Fruit fly (Drosophila melanogaster) whole organism, embryonic: ENCODE data around the gene c12.1.
A peak's percentile ranks its signal among the peaks of the same experiment; 100 is the strongest.

Experiments
- Aef1 ChIP-seq: fragments of 200-800 bp; sonication (Bioruptor generic); IDR thresholded peaks from 3 replicates; pipeline ENCODE4 v1.3.6; 2022; ENCODE audit warnings: missing biosample characterization, missing genetic modification characterization
- CG1024 ChIP-seq: fragments of 200-800 bp; sonication (Bioruptor generic); IDR thresholded peaks from 2 replicates; pipeline ENCODE4 v1.3.6; 2022; ENCODE audit warnings: missing biosample characterization, missing genetic modification characterization
- CG10959 ChIP-seq: fragments of 200-800 bp; sonication (Bioruptor generic); IDR thresholded peaks from 2 replicates; pipeline ENCODE4 v1.3.6; 2022; ENCODE audit warnings: missing biosample characterization, missing genetic modification characterization
- CG10979 ChIP-seq: fragments of 200-800 bp; sonication (Bioruptor generic); optimal IDR thresholded peaks from 2 replicates; lab custom pipeline; 2018; ENCODE audit warnings: missing biosample characterization, mild to moderate bottlenecking, missing genetic modification characterization, moderate library complexity
- CG13775 ChIP-seq: fragments of 200-800 bp; sonication (Bioruptor generic); optimal IDR thresholded peaks from 3 replicates; lab custom pipeline; 2017; ENCODE audit warnings: missing biosample characterization, mild to moderate bottlenecking, missing genetic modification characterization
- CG14710 ChIP-seq: fragments of 200-800 bp; sonication (Bioruptor generic); optimal IDR thresholded peaks from 3 replicates; lab custom pipeline; 2019; ENCODE audit warnings: missing biosample characterization, mild to moderate bottlenecking, missing genetic modification characterization, moderate library complexity
- CG15011 ChIP-seq: fragments of 200-800 bp; sonication (Bioruptor generic); optimal IDR thresholded peaks from 3 replicates; lab custom pipeline; 2018; ENCODE audit warnings: missing biosample characterization, mild to moderate bottlenecking, missing genetic modification characterization
- CG1529 ChIP-seq: fragments of 200-800 bp; sonication (Bioruptor generic); optimal IDR thresholded peaks from 3 replicates; lab custom pipeline; 2018; ENCODE audit warnings: missing biosample characterization, missing genetic modification characterization
- CG15601 ChIP-seq: fragments of 200-800 bp; sonication (Bioruptor generic); optimal IDR thresholded peaks from 3 replicates; lab custom pipeline; 2019; ENCODE audit warnings: missing biosample characterization, mild to moderate bottlenecking, missing genetic modification characterization, moderate library complexity
- CG1603 ChIP-seq: fragments of 200-800 bp; sonication (Bioruptor generic); optimal IDR thresholded peaks from 2 replicates; lab custom pipeline; 2019; ENCODE audit warnings: missing biosample characterization, mild to moderate bottlenecking, missing genetic modification characterization, moderate library complexity
- CG16815 ChIP-seq: fragments of 200-800 bp; sonication (Bioruptor generic); optimal IDR thresholded peaks from 3 replicates; lab custom pipeline; 2017; ENCODE audit warnings: missing biosample characterization, mild to moderate bottlenecking, missing genetic modification characterization
- CG17829 ChIP-seq: fragments of 200-800 bp; optimal IDR thresholded peaks from 2 replicates; lab custom pipeline; 2019; ENCODE audit warnings: missing biosample characterization, mild to moderate bottlenecking, missing genetic modification characterization, moderate library complexity
- CG2712 ChIP-seq: fragments of 200-800 bp; optimal IDR thresholded peaks from 3 replicates; lab custom pipeline; 2019; ENCODE audit warnings: missing biosample characterization, mild to moderate bottlenecking, missing genetic modification characterization, moderate library complexity
- CG2875 ChIP-seq: fragments of 200-800 bp; sonication (Bioruptor generic); optimal IDR thresholded peaks from 2 replicates; lab custom pipeline; 2017; ENCODE audit warnings: missing biosample characterization, mild to moderate bottlenecking, missing genetic modification characterization, missing genetic modification reagents
- CG30403 ChIP-seq: fragments of 200-800 bp; sonication (Bioruptor generic); optimal IDR thresholded peaks from 3 replicates; lab custom pipeline; 2016; ENCODE audit warnings: missing biosample characterization, missing genetic modification characterization
- CG30431 ChIP-seq: fragments of 200-800 bp; sonication (Bioruptor generic); optimal IDR thresholded peaks from 2 replicates; lab custom pipeline; 2017; ENCODE audit warnings: missing biosample characterization, missing genetic modification characterization
- CG4404 ChIP-seq: fragments of 200-800 bp; sonication (Bioruptor generic); IDR thresholded peaks from 2 replicates; pipeline ENCODE4 v1.3.6; 2022; ENCODE audit warnings: missing biosample characterization, missing genetic modification characterization
- CG4730 ChIP-seq: fragments of 200-800 bp; sonication (Bioruptor generic); IDR thresholded peaks from 2 replicates; pipeline ENCODE4 v1.3.6; 2022; ENCODE audit warnings: missing biosample characterization, missing genetic modification characterization
- CG6689 ChIP-seq: fragments of 200-800 bp; sonication (Bioruptor generic); IDR thresholded peaks from 2 replicates; pipeline ENCODE4 v1.3.6; 2022; ENCODE audit warnings: missing biosample characterization, missing genetic modification characterization
- CG7839 ChIP-seq: fragments of 200-800 bp; sonication (Bioruptor generic); optimal IDR thresholded peaks from 3 replicates; lab custom pipeline; 2018; ENCODE audit warnings: missing biosample characterization, mild to moderate bottlenecking, missing genetic modification characterization, moderate library complexity
- CG8388 ChIP-seq: fragments of 200-800 bp; sonication (Bioruptor generic); optimal IDR thresholded peaks from 2 replicates; lab custom pipeline; 2019; ENCODE audit warnings: missing biosample characterization, mild to moderate bottlenecking, missing genetic modification characterization, moderate library complexity
- Chrac-16 ChIP-seq: fragments of 200-800 bp; sonication (Bioruptor generic); optimal IDR thresholded peaks from 3 replicates; lab custom pipeline; 2016; ENCODE audit warnings: missing biosample characterization, missing genetic modification characterization
- D19A ChIP-seq: fragments of 200-800 bp; optimal IDR thresholded peaks from 3 replicates; lab custom pipeline; 2019; ENCODE audit warnings: missing biosample characterization, mild to moderate bottlenecking, missing genetic modification characterization, moderate library complexity
- Doc3 ChIP-seq: fragments of 200-800 bp; sonication (Bioruptor generic); IDR thresholded peaks from 3 replicates; pipeline ENCODE4 v1.3.6; 2022; ENCODE audit warnings: missing biosample characterization, missing genetic modification characterization; ENCODE audit not compliant: partially characterized antibody
- H2.0 ChIP-seq: fragments of 200-800 bp; sonication (Bioruptor generic); IDR thresholded peaks from 2 replicates; pipeline ENCODE4 v1.3.6; 2022; ENCODE audit warnings: missing biosample characterization, missing genetic modification characterization
- HmgD ChIP-seq: fragments of 200-800 bp; sonication (Bioruptor generic); optimal IDR thresholded peaks from 3 replicates; lab custom pipeline; 2016; ENCODE audit warnings: missing biosample characterization, missing genetic modification characterization
- Meics ChIP-seq: fragments of 200-800 bp; sonication (Bioruptor generic); optimal IDR thresholded peaks from 2 replicates; lab custom pipeline; 2017; ENCODE audit warnings: missing biosample characterization, mild to moderate bottlenecking, missing genetic modification characterization
- Sox102F ChIP-seq: fragments of 200-800 bp; sonication (Bioruptor generic); optimal IDR thresholded peaks from 2 replicates; lab custom pipeline; 2018; ENCODE audit warnings: missing biosample characterization, mild to moderate bottlenecking, missing genetic modification characterization, moderate library complexity
- Spps ChIP-seq: fragments of 200-800 bp; sonication (Bioruptor generic); optimal IDR thresholded peaks from 2 replicates; lab custom pipeline; 2018; ENCODE audit warnings: missing biosample characterization, mild to moderate bottlenecking, missing genetic modification characterization
- Xbp1 ChIP-seq: fragments of 200-800 bp; sonication (Bioruptor generic); optimal IDR thresholded peaks from 3 replicates; lab custom pipeline; 2016; ENCODE audit warnings: missing biosample characterization, mild to moderate bottlenecking, missing genetic modification characterization
- Xrp1 ChIP-seq: fragments of 200-800 bp; sonication (Bioruptor generic); IDR thresholded peaks from 2 replicates; pipeline ENCODE4 v1.3.6; 2022; ENCODE audit warnings: missing biosample characterization, missing genetic modification characterization
- az2 ChIP-seq: fragments of 200-800 bp; sonication (Bioruptor generic); optimal IDR thresholded peaks from 3 replicates; lab custom pipeline; 2016; ENCODE audit warnings: missing biosample characterization, missing genetic modification characterization
- bsh ChIP-seq, 2 experiments: fragments of 200-800 bp; sonication (Bioruptor generic); optimal IDR thresholded peaks; 2 replicates each; lab custom pipeline; 2017 to 2018; ENCODE audit warnings: mild to moderate bottlenecking in 2 of 2, missing biosample characterization in 2 of 2, missing genetic modification characterization in 2 of 2, moderate library complexity in 1 of 2
- chif ChIP-seq, 2 experiments: fragments of 200-800 bp; sonication (Bioruptor generic); optimal IDR thresholded peaks; 3 replicates each; lab custom pipeline; 2016; ENCODE audit warnings: missing biosample characterization in 2 of 2, missing genetic modification characterization in 2 of 2
- ci ChIP-seq: fragments of 200-800 bp; sonication (Bioruptor generic); IDR thresholded peaks from 3 replicates; pipeline ENCODE4 v1.3.6; 2022; ENCODE audit warnings: missing biosample characterization, missing genetic modification characterization
- dmrt11E ChIP-seq: fragments of 200-800 bp; sonication (Bioruptor generic); optimal IDR thresholded peaks from 3 replicates; lab custom pipeline; 2018; ENCODE audit warnings: missing biosample characterization, mild to moderate bottlenecking, missing genetic modification characterization, moderate library complexity
- dysf ChIP-seq: fragments of 200-800 bp; sonication (Bioruptor generic); IDR thresholded peaks from 3 replicates; pipeline ENCODE4 v1.3.6; 2022; ENCODE audit warnings: missing biosample characterization, missing genetic modification characterization
- en ChIP-seq: fragments of 200-800 bp; sonication (Bioruptor generic); optimal IDR thresholded peaks from 2 replicates; lab custom pipeline; 2016; ENCODE audit warnings: missing biosample characterization, missing genetic modification characterization
- esg ChIP-seq: fragments of 200-800 bp; sonication (Bioruptor generic); conservative IDR thresholded peaks from 2 replicates; pipeline ENCODE4 v1.3.6; 2022; ENCODE audit warnings: missing biosample characterization, missing genetic modification characterization
- fd96Cb ChIP-seq: fragments of 200-800 bp; sonication (Bioruptor generic); optimal IDR thresholded peaks from 2 replicates; lab custom pipeline; 2018; ENCODE audit warnings: missing biosample characterization, mild to moderate bottlenecking, missing genetic modification characterization, moderate library complexity
- pan ChIP-seq, 4 experiments: fragments of >200 bp in 3 of 4; fragments of 200-800 bp in 1 of 4; sonication (Bioruptor generic) in 1 of 4; optimal IDR thresholded peaks in 3 of 4; IDR thresholded peaks in 1 of 4; 2 replicates each; pipeline versions ENCODE4 v1.3.6 to Lab custom; 2017 to 2022; ENCODE audit warnings: missing biosample characterization in 2 of 4, missing genetic modification characterization in 2 of 4, mixed read lengths in 1 of 4
- phol ChIP-seq: fragments of 200-800 bp; sonication (Bioruptor generic); optimal IDR thresholded peaks from 3 replicates; lab custom pipeline; 2018; ENCODE audit warnings: missing biosample characterization, mild to moderate bottlenecking, missing genetic modification characterization, moderate library complexity
- sc ChIP-seq, 3 experiments: fragments of >200 bp in 2 of 3; fragments of 200-800 bp in 1 of 3; sonication (Bioruptor generic) in 1 of 3; optimal IDR thresholded peaks; 2 replicates in 2 of 3; 3 replicates in 1 of 3; lab custom pipeline; 2017; ENCODE audit warnings: mild to moderate bottlenecking in 1 of 3, missing biosample characterization in 1 of 3, missing genetic modification characterization in 1 of 3, missing genetic modification reagents in 1 of 3
- sens ChIP-seq: fragments of 200-800 bp; sonication (Bioruptor generic); peaks from one replicate; lab custom pipeline; 2016; ENCODE audit warnings: missing biosample characterization, missing genetic modification characterization
- sim ChIP-seq: fragments of 200-800 bp; sonication (Bioruptor generic); IDR thresholded peaks from 2 replicates; pipeline ENCODE4 v1.3.6; 2022; ENCODE audit warnings: missing biosample characterization, missing genetic modification characterization
- ssp ChIP-seq: fragments of 200-800 bp; sonication (Bioruptor generic); IDR thresholded peaks from 2 replicates; pipeline ENCODE4 v1.3.6; 2022; ENCODE audit warnings: missing biosample characterization, missing genetic modification characterization
- sug ChIP-seq: fragments of 200-800 bp; optimal IDR thresholded peaks from 2 replicates; lab custom pipeline; 2019; ENCODE audit warnings: missing biosample characterization, mild to moderate bottlenecking, missing genetic modification characterization, moderate library complexity
- vvl ChIP-seq: fragments of 200-800 bp; sonication (Bioruptor generic); IDR thresholded peaks from 2 replicates; pipeline ENCODE4 v1.3.6; 2022; ENCODE audit warnings: missing biosample characterization, missing genetic modification characterization
- zfh1 ChIP-seq: fragments of 200-800 bp; sonication (Bioruptor generic); IDR thresholded peaks from 3 replicates; pipeline ENCODE4 v1.3.6; 2022; ENCODE audit warnings: missing biosample characterization, missing genetic modification characterization

The c12.1 gene

DNA sequence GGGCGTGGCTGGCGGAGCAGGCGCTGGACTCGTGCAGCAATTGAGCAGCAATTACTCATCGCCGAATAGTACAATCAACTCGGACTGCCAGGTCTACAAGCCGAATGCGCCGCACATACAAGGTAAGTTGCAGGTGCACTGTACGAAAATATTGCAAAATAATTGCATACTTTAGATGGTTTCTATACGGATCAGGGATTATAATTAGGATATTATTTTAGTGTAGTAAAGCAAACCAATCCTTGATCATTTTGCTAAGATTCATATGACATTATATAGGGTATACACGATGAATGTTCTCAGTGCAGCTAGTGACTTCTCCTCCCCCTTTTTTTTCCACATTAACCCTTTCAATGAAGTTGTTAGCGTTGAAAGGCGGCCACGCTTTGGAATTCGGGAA lies 23.5 kb downstream of the c12.1 start (continued):
- TF ChIP-seq CG2875 (peak; percentile 1), CG1603 (tag; lab: Kevin White, UChicago) (peak; percentile 71), CG17829 (tag; lab: Kevin White, UChicago) (peak; percentile 15), HmgD (GFP tag; lab: Kevin White, UChicago) (no peak), CG10959 (GFP tag; lab: Robert Waterston, UW) (peak; percentile 42; the same call in 1 of the 2 replicates), CG30431 (peak; percentile 14), vvl (GFP tag; lab: Robert Waterston, UW) (peak; percentile 72), Aef1 (GFP tag; lab: Robert Waterston, UW) (no peak), CG7839 (tag; lab: Kevin White, UChicago) (peak; percentile 31), Doc3 (GFP tag; lab: Robert Waterston, UW) (no peak), bsh (GFP tag; optimal IDR thresholded peaks at IDR 0.05; lab: Kevin White, UChicago) (peak in 1 of 2 experiments; percentile 62), zfh1 (GFP tag; lab: Robert Waterston, UW) (peak; percentile 71), dmrt11E (tag; lab: Kevin White, UChicago) (peak; percentile 61), CG30403 (GFP tag; lab: Kevin White, UChicago) (peak; percentile 11), Chrac-16 (peak; percentile 6), Xrp1 (GFP tag; lab: Robert Waterston, UW) (peak; percentile 68; the same call in 1 of the 2 replicates), CG15011 (GFP tag; lab: Kevin White, UChicago) (no peak), dysf (GFP tag; lab: Robert Waterston, UW) (peak; percentile 46; the same call in 1 of the 3 replicates), H2.0 (GFP tag; lab: Robert Waterston, UW) (peak; percentile 10; the same call in 1 of the 2 replicates), CG4404 (GFP tag; lab: Robert Waterston, UW) (0 out of 2 replicates have a peak, but pooled peaks have one; percentile 23), pan (optimal IDR thresholded peaks at IDR 0.05; lab: Kevin White, UChicago) (no peak), pan (GFP tag; optimal IDR thresholded peaks at IDR 0.05 in 1 of 2, IDR thresholded peaks at IDR 0.05 in 1 of 2) (peak in 1 of 2 experiments; percentile 37), esg (GFP tag; lab: Robert Waterston, UW) (no peak), CG10979 (tag; lab: Kevin White, UChicago) (peak; percentile 61), CG14710 (tag; lab: Kevin White, UChicago) (peak; percentile 35), CG8388 (GFP tag; lab: Kevin White, UChicago) (peak; percentile 34), CG2712 (peak; percentile 57), CG1529 (GFP tag; lab: Kevin White, UChicago) (peak; percentile 13), D19A (tag; lab: Kevin White, UChicago) (peak; percentile 11), CG15601 (peak; percentile 36), CG4730 (GFP tag; lab: Robert Waterston, UW) (0 out of 2 replicates have a peak, but pooled peaks have one; percentile 26), sc (optimal IDR thresholded peaks at IDR 0.05; lab: Kevin White, UChicago) (no peak), sc (GFP tag; optimal IDR thresholded peaks at IDR 0.05; lab: Kevin White, UChicago) (peak; percentile 9), Meics (GFP tag; lab: Kevin White, UChicago) (no peak), sens (GFP tag; lab: Kevin White, UChicago) (peak; percentile 84), az2 (GFP tag; lab: Kevin White, UChicago) (peak; percentile 23), Xbp1 (peak; percentile 7), Spps (tag; lab: Kevin White, UChicago) (peak; percentile 3), Sox102F (GFP tag; lab: Kevin White, UChicago) (peak; percentile 18), CG1024 (no peak), fd96Cb (tag; lab: Kevin White, UChicago) (peak; percentile 40), phol (tag; lab: Kevin White, UChicago) (peak; percentile 33), sug (no peak), en (no peak), CG6689 (GFP tag; lab: Robert Waterston, UW) (peak; percentile 44; the same call in 1 of the 2 replicates), ssp (GFP tag; lab: Robert Waterston, UW) (0 out of 2 replicates have a peak, but pooled peaks have one; percentile 23), ci (GFP tag; lab: Robert Waterston, UW) (peak; percentile 57; the same call in 1 of the 3 replicates), CG16815 (GFP tag; lab: Kevin White, UChicago) (peak; percentile 19), CG13775 (GFP tag; lab: Kevin White, UChicago) (peak; percentile 1), sim (no peak), chif (GFP tag; optimal IDR thresholded peaks at IDR 0.05; lab: Kevin White, UChicago) (peak in 1 of 2 experiments; percentile 29)
